Worm (Caenorhabditis elegans): Measurements from ENCODE around the gene sma-2.

sma-2 gene

DNA sequence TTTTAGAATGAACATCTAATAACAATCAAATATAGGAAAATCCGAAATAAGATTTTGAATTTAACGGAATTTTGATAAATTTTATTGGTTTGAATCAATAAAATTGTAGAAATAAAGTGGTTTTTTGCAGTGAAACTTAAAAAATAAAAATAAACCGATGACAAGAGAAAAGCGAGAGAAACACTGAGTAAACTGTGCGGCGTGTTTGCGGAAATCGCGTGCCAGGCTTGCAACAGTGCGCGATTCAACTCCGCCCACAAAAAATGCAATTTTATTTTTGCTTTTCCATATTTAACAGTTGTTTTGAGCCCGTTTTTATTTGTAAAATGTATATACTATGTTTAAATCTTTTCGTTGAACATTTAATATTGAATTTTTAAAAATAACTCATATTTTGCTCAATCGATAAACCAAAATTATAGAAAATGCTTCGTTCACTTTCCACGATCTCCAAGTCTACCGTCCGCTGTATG, 18.4 kb downstream of the sma-2 start, which contains the start of gene mtss-1 (continued):
- TF ChIP-seq F23B12.7 (tag; optimal IDR thresholded peaks at IDR 0.05; ENCODE audit: insufficient read depth) (peak; percentile 36), C17E4.6 (GFP tag; IDR thresholded peaks at IDR 0.05) (no peak), lsl-1 (GFP tag; optimal IDR thresholded peaks at IDR 0.05) (peak; percentile 55), unc-130 (GFP tag; optimal IDR thresholded peaks at IDR 0.05) (peak; percentile 8), mcd-1 (GFP tag; IDR thresholded peaks at IDR 0.05) (peak; percentile 54), ztf-26 (tag; optimal IDR thresholded peaks at IDR 0.05) (no peak), hmg-1.2 (GFP tag; IDR thresholded peaks at IDR 0.05) (peak; percentile 35; the same call in 1 of the 2 replicates), nhr-80 (tag; optimal IDR thresholded peaks at IDR 0.05) (peak; percentile 27), nhr-120 (GFP tag; IDR thresholded peaks at IDR 0.05) (no peak), B0019.2 (GFP tag; conservative IDR thresholded peaks at IDR 0.05) (no peak), ZK185.1 (tag; optimal IDR thresholded peaks at IDR 0.05; ENCODE audit: poor library complexity, severe bottlenecking) (peak; percentile 16), lsy-27 (tag; optimal IDR thresholded peaks at IDR 0.05; ENCODE audit: borderline replicate concordance, insufficient read depth) (no peak), attf-5 (GFP tag; optimal IDR thresholded peaks at IDR 0.05) (peak; percentile 37), snpc-3.4 (tag; optimal IDR thresholded peaks at IDR 0.05) (peak; percentile 44), Y79H2A.3 (GFP tag; conservative IDR thresholded peaks at IDR 0.05) (no peak), tbp1 (GFP tag; optimal IDR thresholded peaks at IDR 0.05) (peak; percentile 30), D2030.7 (GFP tag; IDR thresholded peaks at IDR 0.05) (0 out of 2 replicates have a peak, but pooled peaks have one; percentile 17)

DNA sequence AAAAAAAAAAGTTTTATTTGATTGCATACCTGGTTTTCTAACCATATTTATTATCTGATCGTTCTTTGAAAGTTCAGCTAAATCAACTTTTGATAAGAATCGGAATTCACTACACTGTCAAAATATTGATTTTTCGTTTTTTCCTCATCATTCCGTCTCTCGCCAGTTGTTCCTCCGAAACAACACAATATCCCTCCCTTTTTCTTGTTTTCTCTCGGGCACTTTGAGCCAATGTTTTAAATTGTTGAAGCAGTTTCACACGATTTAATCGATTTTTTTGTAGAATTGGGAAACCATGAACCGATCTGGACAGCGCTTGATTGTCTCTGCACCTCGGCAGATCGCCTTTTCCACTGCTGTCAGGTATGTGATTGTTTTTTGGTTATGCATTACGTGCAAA, 19.8 kb downstream of the sma-2 start, which contains the start of gene K02D10.1:
TSS of gene K02D10.1 (plus strand) at position 284 of the 400 bp plus-strand sequence.
- TF ChIP-seq lag-1 (GFP tag; IDR thresholded peaks at IDR 0.05) (no peak), ama-1 (optimal IDR thresholded peaks at IDR 0.05) (peak; percentile 56), ama-1 (GFP tag; optimal IDR thresholded peaks at IDR 0.05) (no peak), Y67H2A.10 (GFP tag; conservative IDR thresholded peaks at IDR 0.05) (no peak), ets-4 (GFP tag; optimal IDR thresholded peaks at IDR 0.05) (no peak)

DNA sequence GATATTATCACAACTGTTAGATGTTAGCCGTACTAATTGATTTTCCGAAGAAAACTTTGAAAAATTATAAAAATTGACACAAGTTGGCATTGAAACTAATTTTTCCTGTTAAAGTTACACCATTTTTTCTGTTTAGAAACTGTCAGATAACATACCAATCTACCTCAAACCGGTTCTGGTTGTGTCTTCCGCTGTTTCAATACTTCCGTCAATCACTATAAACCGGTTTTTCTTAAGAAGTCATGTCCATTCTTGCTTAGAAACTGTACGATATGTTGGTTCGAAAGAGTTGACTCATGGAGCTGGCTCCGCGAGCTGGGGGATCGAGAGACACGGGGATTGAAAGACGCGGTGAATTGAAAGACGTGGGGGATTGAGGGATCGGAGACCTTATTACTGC, 20.8 kb downstream of the sma-2 start:
- TF ChIP-seq lin-26 (GFP tag; IDR thresholded peaks at IDR 0.05) = peak; percentile 59; the same call in 1 of the 2 replicates
- TF ChIP-seq attf-3 (GFP tag; conservative IDR thresholded peaks at IDR 0.05) = no peak

DNA sequence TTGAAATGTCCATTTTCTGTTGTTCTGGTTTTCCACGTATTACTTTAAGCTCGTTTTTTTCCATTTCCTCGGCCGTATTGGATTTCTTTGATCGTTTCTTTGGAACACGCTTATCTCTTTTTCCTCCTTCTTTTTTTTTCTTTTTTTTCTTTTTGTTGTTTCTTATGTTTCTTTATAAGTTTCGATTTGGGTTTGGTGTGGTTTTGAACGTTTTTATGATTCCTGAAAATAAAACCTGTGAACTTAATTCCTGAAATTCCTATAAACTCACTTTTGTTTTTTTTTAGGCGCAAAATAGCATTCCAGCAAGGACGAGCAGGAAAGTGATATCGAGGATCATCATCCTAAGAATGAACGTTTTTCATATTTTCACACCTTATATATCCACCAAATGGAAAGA, 21.7 kb downstream of the sma-2 start, which contains the start of gene K02D10.2:
TSS of gene K02D10.2 (minus strand) at position 101 of the 400 bp plus-strand sequence.
- TF ChIP-seq let-526 (GFP tag; IDR thresholded peaks at IDR 0.05) (no peak), rpc-1 (optimal IDR thresholded peaks at IDR 0.05) (no peak), rpc-1 (tag; optimal IDR thresholded peaks at IDR 0.05) (no peak), ztf-26 (tag; optimal IDR thresholded peaks at IDR 0.05) (no peak), B0019.2 (GFP tag; conservative IDR thresholded peaks at IDR 0.05) (no peak), atf-7 (tag; optimal IDR thresholded peaks at IDR 0.05) (no peak), zfh-2 (GFP tag; conservative IDR thresholded peaks at IDR 0.05) (no peak), F33H1.4 (GFP tag; IDR thresholded peaks at IDR 0.05) (no peak), ztf-25 (GFP tag; IDR thresholded peaks at IDR 0.05) (no peak), tbx-9 (tag; optimal IDR thresholded peaks at IDR 0.05; ENCODE audit: borderline replicate concordance) (no peak), lin-26 (GFP tag; IDR thresholded peaks at IDR 0.05) (no peak), F23B12.7 (tag; optimal IDR thresholded peaks at IDR 0.05; ENCODE audit: insufficient read depth) (no peak), cebp-2 (GFP tag; IDR thresholded peaks at IDR 0.05) (no peak), C17E4.6 (GFP tag; IDR thresholded peaks at IDR 0.05) (no peak), ztf-18 (tag; optimal IDR thresholded peaks at IDR 0.05) (no peak), hlh-12 (tag; optimal IDR thresholded peaks at IDR 0.05) (no peak)

Measured in whole organism, young adult.